Fruit fly (Drosophila melanogaster): Measurements from ENCODE around the gene Leash.

Gene Leash

dm6 chr3R:10889520-10889887, 4.2 kb downstream of the Leash start, which contains the start of gene Ak3:
Gene Ak3, minus strand, starts transcription at chr3R:10889588.
- TF ChIP-seq CG8478 (optimal IDR thresholded peaks at IDR 0.05) (no peak), CTCF (optimal IDR thresholded peaks at IDR 0.05) (no peak)

- TF ChIP-seq CG8478 (optimal IDR thresholded peaks at IDR 0.05) (no peak), CTCF (optimal IDR thresholded peaks at IDR 0.05) (peak; percentile 50 to 68)
Observed at dm6 chr3R:10893327-10893726, 8.0 kb downstream of the Leash start, which contains the start of gene CG6621. Gene CG6621, minus strand, starts transcription at chr3R:10893531.
